Fruit fly (Drosophila melanogaster): ENCODE measurements around the gene CG15764.

DNA sequence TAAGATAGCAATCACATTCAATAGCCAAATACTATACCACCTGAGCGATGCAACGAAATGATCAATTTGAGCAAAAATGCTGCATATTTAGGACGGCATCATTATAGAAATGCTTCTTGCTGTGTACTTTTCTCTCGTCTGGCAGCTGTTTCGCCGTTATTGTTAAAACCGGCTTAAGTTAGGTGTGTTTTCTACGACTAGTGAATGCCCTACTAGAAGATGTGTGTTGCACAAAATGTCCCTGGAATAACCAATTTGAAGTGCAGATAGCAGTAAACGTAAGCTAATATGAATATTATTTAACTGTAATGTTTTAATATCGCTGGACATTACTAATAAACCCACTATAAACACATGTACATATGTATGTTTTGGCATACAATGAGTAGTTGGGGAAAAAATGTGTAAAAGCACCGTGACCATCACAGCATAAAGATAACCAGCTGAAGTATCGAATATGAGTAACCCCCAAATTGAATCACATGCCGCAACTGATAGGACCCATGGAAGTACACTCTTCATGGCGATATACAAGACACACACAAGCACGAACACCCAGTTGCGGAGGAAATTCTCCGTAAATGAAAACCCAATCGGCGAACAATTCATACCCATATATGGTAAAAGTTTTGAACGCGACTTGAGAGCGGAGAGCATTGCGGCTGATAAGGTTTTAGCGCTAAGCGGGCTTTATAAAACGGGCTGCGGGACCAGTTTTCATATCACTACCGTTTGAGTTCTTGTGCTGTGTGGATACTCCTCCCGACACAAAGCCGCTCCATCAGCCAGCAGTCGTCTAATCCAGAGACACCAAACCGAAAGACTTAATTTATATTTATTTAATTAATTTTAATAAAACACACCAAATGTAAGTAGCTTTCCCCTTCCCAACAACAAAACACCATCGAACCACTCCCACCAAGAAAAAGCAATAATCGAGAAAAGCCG, 31.5 kb downstream of the CG15764 start, which contains the start of gene Act5C:
- TF ChIP-seq CG11902 (GFP tag; optimal IDR thresholded peaks at IDR 0.05) (peak; percentile 93), CG34406 (GFP tag; optimal IDR thresholded peaks at IDR 0.05) (peak; percentile 95), CG6854 (GFP tag; optimal IDR thresholded peaks at IDR 0.05) (peak; percentile 97), Blimp-1 (GFP tag; optimal IDR thresholded peaks at IDR 0.05) (peak; percentile 86), Gug (GFP tag; IDR thresholded peaks at IDR 0.05) (peak; percentile 96), CG6792 (GFP tag; optimal IDR thresholded peaks at IDR 0.05) (peak; percentile 97), CG4318 (GFP tag; optimal IDR thresholded peaks at IDR 0.05) (peak; percentile 90)

All from whole organism, prepupa.